Worm (Caenorhabditis elegans) whole organism, mixed stage, embryonic: Measurements from ENCODE around the gene rde-8.

Source experiments
- M03D4.4 ChIP-seq: sonication (generic microtip); optimal IDR thresholded peaks from 2 replicates; lab custom pipeline; 2017; ENCODE audit warnings: mild to moderate bottlenecking, missing genetic modification characterization, missing compliant biosample characterization
- ceh-43 ChIP-seq: fragments of 200-800 bp; sonication (Bioruptor generic); optimal IDR thresholded peaks from 2 replicates; lab custom pipeline; 2018; ENCODE audit warnings: mild to moderate bottlenecking, missing genetic modification characterization, moderate library complexity, missing compliant biosample characterization
- ces-1 ChIP-seq: fragments of 150-350 bp; optimal IDR thresholded peaks from 2 replicates; lab custom pipeline; 2014; ENCODE audit warnings: missing biosample characterization, missing genetic modification reagents, missing genetic modification characterization
- cnd-1 ChIP-seq: fragments of 200-800 bp; sonication (Bioruptor generic); optimal IDR thresholded peaks from 2 replicates; lab custom pipeline; 2018; ENCODE audit warnings: mild to moderate bottlenecking, missing genetic modification characterization, missing compliant biosample characterization
- drap-1 ChIP-seq: fragments of 200-800 bp; sonication (Bioruptor generic); optimal IDR thresholded peaks from 3 replicates; lab custom pipeline; 2018; ENCODE audit warnings: mild to moderate bottlenecking, missing genetic modification characterization, missing compliant biosample characterization
- elt-1 ChIP-seq: sonication (generic microtip); optimal IDR thresholded peaks from 2 replicates; lab custom pipeline; 2017; ENCODE audit warnings: missing genetic modification characterization, mild to moderate bottlenecking, missing compliant biosample characterization, antibody characterized with exemption, moderate library complexity, borderline replicate concordance; ENCODE audit not compliant: insufficient read depth
- elt-3 ChIP-seq: fragments of 150-350 bp; optimal IDR thresholded peaks from 2 replicates; lab custom pipeline; 2014; ENCODE audit warnings: missing biosample characterization, missing genetic modification characterization
- flh-1 ChIP-seq: fragments of 200-800 bp; sonication (Bioruptor generic); optimal IDR thresholded peaks from 2 replicates; lab custom pipeline; 2018; ENCODE audit warnings: mild to moderate bottlenecking, missing genetic modification characterization, moderate library complexity, missing compliant biosample characterization
- ham-2 ChIP-seq: fragments of 200-800 bp; sonication (Bioruptor generic); optimal IDR thresholded peaks from 2 replicates; lab custom pipeline; 2018; ENCODE audit warnings: mild to moderate bottlenecking, missing genetic modification characterization, missing compliant biosample characterization
- hlh-1 ChIP-seq: fragments of 150-350 bp; optimal IDR thresholded peaks from 2 replicates; lab custom pipeline; 2014; ENCODE audit warnings: missing biosample characterization, missing genetic modification reagents, missing genetic modification characterization
- lin-13 ChIP-seq: fragments of 150-350 bp; optimal IDR thresholded peaks from 2 replicates; lab custom pipeline; 2014; ENCODE audit warnings: missing biosample characterization, missing genetic modification characterization
- lin-32 ChIP-seq: fragments of 200-800 bp; sonication (Bioruptor generic); optimal IDR thresholded peaks from 2 replicates; lab custom pipeline; 2018; ENCODE audit warnings: mild to moderate bottlenecking, missing genetic modification characterization, missing compliant biosample characterization
- lsy-2 ChIP-seq: fragments of 150-350 bp; optimal IDR thresholded peaks from 2 replicates; lab custom pipeline; 2014; ENCODE audit warnings: missing biosample characterization, missing genetic modification characterization
- mab-5 ChIP-seq: fragments of 150-350 bp; optimal IDR thresholded peaks from 2 replicates; lab custom pipeline; 2014; ENCODE audit warnings: missing biosample characterization, missing genetic modification characterization
- mep-1 ChIP-seq: fragments of 150-350 bp; optimal IDR thresholded peaks from 2 replicates; lab custom pipeline; 2017; ENCODE audit warnings: missing biosample characterization, missing genetic modification reagents, missing genetic modification characterization, inconsistent platforms
- mls-2 ChIP-seq: sonication (generic microtip); optimal IDR thresholded peaks from 2 replicates; lab custom pipeline; 2016; ENCODE audit warnings: mild to moderate bottlenecking, missing genetic modification characterization, moderate library complexity, missing compliant biosample characterization
- nhr-2 ChIP-seq: fragments of 150-350 bp; optimal IDR thresholded peaks from 2 replicates; lab custom pipeline; 2014; ENCODE audit warnings: missing biosample characterization, missing genetic modification characterization
- nhr-237 ChIP-seq: fragments of 150-350 bp; optimal IDR thresholded peaks from 2 replicates; lab custom pipeline; 2014; ENCODE audit warnings: missing biosample characterization, missing genetic modification characterization
- nhr-28 ChIP-seq: fragments of 150-350 bp; optimal IDR thresholded peaks from 2 replicates; lab custom pipeline; 2014; ENCODE audit warnings: missing biosample characterization, missing genetic modification characterization
- nhr-76 ChIP-seq: sonication (generic microtip); optimal IDR thresholded peaks from 2 replicates; lab custom pipeline; 2017; ENCODE audit warnings: missing biosample characterization, missing genetic modification characterization
- pha-4 ChIP-seq: fragments of 150-350 bp; optimal IDR thresholded peaks from 2 replicates; lab custom pipeline; 2018; ENCODE audit warnings: missing biosample characterization, missing genetic modification reagents, missing genetic modification characterization
- sptf-1 ChIP-seq: sonication (generic microtip); optimal IDR thresholded peaks from 2 replicates; lab custom pipeline; 2017; ENCODE audit warnings: mild to moderate bottlenecking, missing genetic modification characterization, moderate library complexity, missing compliant biosample characterization
- tbx-8 ChIP-seq: fragments of 200-800 bp; sonication (Bioruptor generic); optimal IDR thresholded peaks from 2 replicates; lab custom pipeline; 2018; ENCODE audit warnings: mild to moderate bottlenecking, missing genetic modification characterization, moderate library complexity, missing compliant biosample characterization
- unc-120 ChIP-seq: sonication (generic microtip); optimal IDR thresholded peaks from 2 replicates; lab custom pipeline; 2017; ENCODE audit warnings: missing genetic modification characterization, missing compliant biosample characterization; ENCODE audit not compliant: poor library complexity, severe bottlenecking
- unc-39 ChIP-seq: fragments of 150-350 bp; optimal IDR thresholded peaks from 2 replicates; lab custom pipeline; 2014; ENCODE audit warnings: missing biosample characterization, missing genetic modification characterization
- unc-62 ChIP-seq: fragments of 150-350 bp; optimal IDR thresholded peaks from 2 replicates; lab custom pipeline; 2014; ENCODE audit warnings: missing biosample characterization, missing genetic modification reagents, missing genetic modification characterization
- ztf-11 ChIP-seq: fragments of 150-350 bp; optimal IDR thresholded peaks from 2 replicates; lab custom pipeline; 2014; ENCODE audit warnings: missing biosample characterization, missing genetic modification characterization

The rde-8 gene

DNA sequence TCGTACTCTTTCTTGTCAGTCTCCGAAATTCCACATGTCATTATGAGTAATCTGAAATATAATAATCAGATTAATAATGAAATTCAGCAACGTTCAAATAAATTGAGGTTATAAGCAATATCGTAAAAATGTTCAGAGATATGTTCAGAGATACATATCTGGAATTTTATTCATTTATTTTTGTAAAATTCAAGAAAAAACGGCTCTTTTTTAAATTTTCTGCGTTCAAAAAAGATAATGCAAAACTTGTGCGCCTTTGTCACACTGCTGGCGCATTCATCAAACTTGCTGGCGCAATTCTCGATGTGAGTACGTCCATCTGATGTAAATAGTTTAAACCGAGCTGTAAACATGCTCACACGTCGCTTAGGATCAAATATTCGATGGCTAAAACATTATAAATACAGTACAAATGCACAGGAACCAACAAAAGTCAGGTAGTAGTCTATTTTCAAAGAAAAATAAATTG, at the start of gene rde-8, which contains the start of gene ZC477.3:
rde-8 (minus strand) TSS at position 51 of the 469 bp plus-strand sequence.
ZC477.3 (plus strand) TSS at position 282 of the 469 bp plus-strand sequence.
- TF ChIP-seq lsy-2, result peak; percentile 37
- no peak for TF ChIP-seq M03D4.4 (tag; lab: Kevin White, UChicago)
- peak; percentile 66 for TF ChIP-seq pha-4 (tag; lab: Kevin White, UChicago)
- TF ChIP-seq lin-13 (tag; lab: Kevin White, UChicago), result peak; percentile 66
- peak; percentile 46 for TF ChIP-seq ces-1 (GFP tag; lab: Kevin White, UChicago)
- no peak for TF ChIP-seq lin-32 (GFP tag; lab: Kevin White, UChicago)
- TF ChIP-seq mep-1 (tag; lab: Kevin White, UChicago), result peak; percentile 31

DNA sequence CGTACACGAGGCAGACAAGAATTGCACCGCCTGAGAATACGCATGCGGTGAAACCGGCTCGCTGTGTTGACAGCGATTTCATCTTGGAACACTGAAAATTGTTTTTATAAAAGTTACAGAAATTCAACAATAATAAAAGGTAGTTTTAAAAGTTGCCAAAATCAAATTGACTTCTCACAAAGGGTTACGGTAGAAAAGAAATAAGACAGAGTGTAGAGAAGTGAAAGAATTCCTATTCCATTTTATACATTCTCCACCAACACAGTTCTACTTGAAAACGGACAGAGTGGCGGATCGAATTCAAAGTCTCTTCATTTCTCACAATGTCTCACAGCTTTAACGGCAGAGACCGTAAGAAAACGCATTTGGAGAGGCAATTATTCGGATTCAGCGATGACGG, 49.3 kb upstream of the rde-8 start, which contains the start of gene col-113:
col-113 (minus strand) TSS at position 101 of the 400 bp plus-strand sequence.
- TF ChIP-seq drap-1 (GFP tag; lab: Kevin White, UChicago), result no peak
- TF ChIP-seq pha-4 (tag; lab: Kevin White, UChicago), result no peak
- TF ChIP-seq nhr-237, result no peak
- TF ChIP-seq tbx-8, result no peak
- no peak for TF ChIP-seq nhr-76 (tag; lab: Kevin White, UChicago)
- TF ChIP-seq sptf-1 (tag; lab: Kevin White, UChicago), result no peak
- TF ChIP-seq flh-1 (GFP tag; lab: Kevin White, UChicago), result no peak
- no peak for TF ChIP-seq nhr-2 (tag; lab: Kevin White, UChicago)
- no peak for TF ChIP-seq nhr-28 (tag; lab: Kevin White, UChicago)
- no peak for TF ChIP-seq unc-120 (tag; lab: Kevin White, UChicago)
- no peak for TF ChIP-seq lsy-2
- no peak for TF ChIP-seq elt-3 (tag; lab: Kevin White, UChicago)
- TF ChIP-seq ceh-43 (GFP tag; lab: Kevin White, UChicago), result no peak
- TF ChIP-seq, all 35 proteins: peak for 0

DNA sequence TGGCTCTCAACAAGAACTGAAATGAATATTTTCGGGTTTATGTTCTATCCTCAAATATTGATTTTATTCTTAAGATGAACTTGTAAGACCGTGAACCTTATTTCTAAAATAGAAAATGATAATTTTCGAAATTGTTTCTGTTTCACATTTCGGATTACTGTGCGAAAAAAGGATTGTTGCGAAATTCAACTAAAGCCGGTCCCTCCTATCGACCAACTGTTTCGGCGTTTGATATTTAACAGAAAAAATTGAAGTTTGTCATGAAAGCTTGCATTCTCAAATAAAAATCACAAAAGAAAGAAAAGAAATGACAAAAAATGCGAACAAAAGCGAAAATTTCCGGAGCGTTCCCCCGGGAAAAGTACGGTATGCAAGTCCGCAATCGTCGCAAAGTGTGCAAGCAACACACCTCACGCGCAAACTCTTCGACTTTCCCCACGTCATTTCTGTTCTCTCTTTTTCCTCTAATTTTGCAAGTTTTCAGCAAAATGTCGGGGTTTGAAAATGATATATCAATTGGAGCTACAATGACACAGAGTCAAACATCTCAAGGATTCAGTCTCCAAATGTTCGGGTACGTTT, 46.0 kb upstream of the rde-8 start, which contains the start of gene C34D4.4:
C34D4.4 (plus strand) TSS at position 342 of the 582 bp plus-strand sequence.
- TF ChIP-seq lin-13 (tag; lab: Kevin White, UChicago), result peak; percentile 8
- TF ChIP-seq nhr-2 (tag; lab: Kevin White, UChicago), result no peak
- TF ChIP-seq ceh-43 (GFP tag; lab: Kevin White, UChicago), result no peak
- no peak for TF ChIP-seq unc-39
- no peak for TF ChIP-seq ham-2 (GFP tag; lab: Kevin White, UChicago)
- peak; percentile 94 for TF ChIP-seq lsy-2
- TF ChIP-seq, all 35 proteins: peak for 2

DNA sequence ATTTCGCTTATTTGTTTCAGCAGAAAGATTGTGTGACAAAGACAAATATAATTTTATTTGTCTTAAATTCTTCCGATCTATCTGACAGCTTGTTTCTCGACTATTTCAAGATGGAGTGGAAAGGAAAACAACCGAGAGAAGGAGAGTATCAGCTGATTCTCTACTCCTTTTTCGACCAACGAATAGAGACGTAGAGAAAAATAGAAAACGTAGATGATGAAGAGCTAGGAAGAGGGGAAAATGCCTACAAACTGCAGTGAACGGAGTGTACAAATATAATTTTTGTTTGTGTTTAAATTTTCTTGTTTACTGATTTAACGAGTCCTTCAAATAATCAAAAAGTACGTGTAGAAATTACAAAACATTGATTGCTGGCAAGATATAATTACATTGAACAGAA, 44.7 kb upstream of the rde-8 start:
- TF ChIP-seq ces-1 (GFP tag; lab: Kevin White, UChicago), result peak; percentile 21
- TF ChIP-seq lin-13 (tag; lab: Kevin White, UChicago), result no peak

DNA sequence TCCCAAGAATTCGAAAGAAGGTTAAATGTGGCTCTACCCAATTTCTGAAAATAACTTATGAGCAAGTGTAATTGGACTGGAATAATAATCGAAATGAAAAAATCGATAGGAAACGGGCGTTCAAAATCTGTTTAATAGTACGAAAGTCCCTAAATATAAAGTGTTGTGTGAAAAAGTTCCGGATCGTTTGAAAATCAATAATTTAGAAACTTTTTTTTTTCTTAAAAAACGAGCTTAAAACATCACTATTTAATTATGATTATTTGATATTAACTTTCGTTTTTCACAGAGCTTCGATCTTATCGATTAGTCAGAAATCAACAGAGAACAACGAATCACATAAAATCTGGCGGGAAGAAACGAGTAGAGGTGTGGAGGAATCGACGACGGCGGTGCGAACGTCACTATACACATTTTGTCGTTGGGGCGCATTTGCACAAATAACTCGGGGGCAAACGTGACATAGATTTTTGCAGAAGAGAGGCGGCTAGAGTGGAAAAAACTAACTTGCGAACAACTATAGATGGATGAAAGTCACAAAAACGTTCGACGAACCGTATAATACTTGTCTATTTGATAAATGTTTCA, 41.7 kb upstream of the rde-8 start, which contains the start of gene hecd-1:
hecd-1 (minus strand) TSS at position 51 of the 588 bp plus-strand sequence.
- TF ChIP-seq elt-3 (tag; lab: Kevin White, UChicago) (no peak), unc-62 (GFP tag; lab: Kevin White, UChicago) (no peak), ztf-11 (tag; lab: Kevin White, UChicago) (no peak), cnd-1 (tag; lab: Kevin White, UChicago) (no peak), elt-1 (tag; lab: Kevin White, UChicago) (no peak), mab-5 (tag; lab: Kevin White, UChicago) (no peak), M03D4.4 (tag; lab: Kevin White, UChicago) (no peak), lsy-2 (no peak), lin-32 (GFP tag; lab: Kevin White, UChicago) (no peak), lin-13 (tag; lab: Kevin White, UChicago) (no peak), drap-1 (GFP tag; lab: Kevin White, UChicago) (no peak), ham-2 (GFP tag; lab: Kevin White, UChicago) (no peak)

DNA sequence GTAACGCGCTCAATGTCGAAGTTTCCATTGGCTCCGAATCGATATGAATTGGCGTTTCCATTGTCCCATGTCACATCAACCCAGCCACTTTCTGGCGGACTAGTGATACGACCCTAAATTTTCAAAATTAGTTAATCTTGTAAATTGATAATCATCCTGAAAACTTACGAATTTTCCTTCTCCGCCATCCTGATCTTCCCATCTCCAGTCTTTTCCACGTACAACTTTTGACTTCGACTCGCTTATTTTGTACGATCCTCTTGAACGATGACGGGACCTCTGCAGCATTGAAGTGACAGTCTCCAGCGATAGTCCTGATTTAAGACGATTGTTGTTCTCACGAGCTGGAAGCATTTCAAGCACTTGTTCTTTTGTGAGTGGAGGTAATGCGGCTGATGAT, 36.1 kb upstream of the rde-8 start:
- TF ChIP-seq ztf-11 (tag; lab: Kevin White, UChicago) (no peak), nhr-237 (no peak), mls-2 (no peak), ces-1 (GFP tag; lab: Kevin White, UChicago) (no peak), hlh-1 (tag; lab: Kevin White, UChicago) (no peak), lsy-2 (no peak), mab-5 (tag; lab: Kevin White, UChicago) (no peak)
